Worm (Caenorhabditis elegans): Measurements from ENCODE around the gene K09F5.1.

Gene K09F5.1

DNA sequence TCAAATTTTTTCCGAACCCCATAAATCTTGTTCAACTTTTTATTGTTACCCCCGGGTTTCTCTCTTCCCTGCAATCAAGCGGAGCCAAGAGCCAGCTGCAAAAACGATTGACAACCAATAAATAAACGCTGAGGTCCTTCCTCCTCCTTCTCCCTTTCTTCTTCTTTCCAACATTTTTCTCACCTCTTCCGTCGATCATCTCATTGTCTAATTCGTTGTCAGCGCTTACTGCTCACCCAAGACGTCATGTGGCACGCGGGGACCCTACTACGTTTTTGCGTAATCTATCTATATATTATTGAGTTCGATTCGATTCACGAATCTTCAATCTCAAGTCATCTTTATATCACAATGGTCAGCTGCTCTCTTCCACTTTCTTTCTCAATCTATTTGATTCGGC lies 24.0 kb upstream of the K09F5.1 start (continued):
- TF ChIP-seq lin-14 (GFP tag; optimal IDR thresholded peaks at IDR 0.05) (peak; percentile 78), snu-23 (GFP tag; optimal IDR thresholded peaks at IDR 0.05) (peak; percentile 32), sptf-1 (tag; optimal IDR thresholded peaks at IDR 0.05) (no peak), mdl-1 (tag; optimal IDR thresholded peaks at IDR 0.05) (peak in 1 of 2 experiments; percentile 25), aha-1 (tag; optimal IDR thresholded peaks at IDR 0.05) (no peak), vab-15 (tag; optimal IDR thresholded peaks at IDR 0.05) (no peak), nhr-19 (GFP tag; conservative IDR thresholded peaks at IDR 0.05) (peak; percentile 52), nhr-71 (tag; optimal IDR thresholded peaks at IDR 0.05) (peak; percentile 78), lin-15B (tag; optimal IDR thresholded peaks at IDR 0.05) (no peak)

DNA sequence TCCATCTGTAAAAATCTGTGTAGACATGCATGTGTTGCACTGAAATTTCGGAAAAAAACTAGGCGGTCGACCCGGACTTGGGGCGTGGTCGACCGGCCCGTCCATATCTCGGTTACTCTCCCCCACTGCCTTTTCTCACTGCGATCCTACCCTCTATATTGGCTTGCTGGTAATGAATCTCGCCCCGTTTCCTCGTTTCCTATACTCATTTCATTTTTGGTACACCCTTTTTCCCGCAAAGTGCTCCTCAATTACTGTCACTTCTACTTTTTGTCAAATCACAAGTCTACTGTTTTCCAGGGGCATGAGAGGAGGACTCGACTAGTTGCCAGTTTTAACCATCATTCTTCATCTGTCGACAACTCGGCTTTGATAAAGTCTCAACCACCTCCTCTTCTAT lies 20.5 kb upstream of the K09F5.1 start, which contains the start of gene K09F5.6:
K09F5.6 (plus strand) TSS at position 301 of the 400 bp plus-strand sequence.
- TF ChIP-seq fkh-4 (tag; optimal IDR thresholded peaks at IDR 0.05; ENCODE audit: borderline replicate concordance) (no peak), unc-86 (tag; optimal IDR thresholded peaks at IDR 0.05) (no peak), mdl-1 (tag; optimal IDR thresholded peaks at IDR 0.05) (no peak), pag-3 (tag; optimal IDR thresholded peaks at IDR 0.05; ENCODE audit: borderline replicate concordance, insufficient read depth) (no peak), lin-15B (tag; optimal IDR thresholded peaks at IDR 0.05) (no peak), nhr-71 (tag; optimal IDR thresholded peaks at IDR 0.05) (no peak)

ce11 chrX:7720565-7720964 lies 18.9 kb upstream of the K09F5.1 start:
- peak; percentile 77 for TF ChIP-seq dsc-1 (tag; optimal IDR thresholded peaks at IDR 0.05)
- no peak for TF ChIP-seq nhr-85 (tag)

ce11 chrX:7724099-7724498 lies 15.4 kb upstream of the K09F5.1 start:
- TF ChIP-seq unc-30 (tag; optimal IDR thresholded peaks at IDR 0.05), result no peak

DNA sequence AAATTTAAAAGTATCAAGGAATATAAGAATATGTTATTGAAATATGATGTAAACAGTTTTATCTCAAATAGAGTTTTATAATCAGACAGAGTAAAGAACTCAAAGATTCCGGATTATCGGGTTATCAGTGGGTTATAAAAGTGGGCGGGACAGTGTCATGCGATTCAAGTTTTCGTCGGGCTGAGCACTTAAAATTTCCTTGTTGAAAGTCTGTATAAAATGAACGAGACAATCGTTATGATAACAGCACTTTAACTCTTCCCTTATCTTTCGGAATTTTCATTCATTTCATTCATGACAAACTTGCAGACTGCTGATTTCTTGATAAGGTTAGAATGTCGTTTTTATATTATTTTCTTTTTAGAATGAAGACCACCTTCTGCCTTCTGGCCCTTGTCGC lies 13.8 kb upstream of the K09F5.1 start, which contains the start of gene spp-14:
spp-14 (plus strand) TSS at position 365 of the 400 bp plus-strand sequence.
- peak; percentile 1 for TF ChIP-seq nhr-90 (tag; optimal IDR thresholded peaks at IDR 0.05; ENCODE audit: poor library complexity)
- no peak for TF ChIP-seq F16B12.6 (tag; optimal IDR thresholded peaks at IDR 0.05)
- TF ChIP-seq nhr-20 (tag; optimal IDR thresholded peaks at IDR 0.05), result peak; percentile 48
- TF ChIP-seq elt-2 (tag; optimal IDR thresholded peaks at IDR 0.05), result peak; percentile 99
- no peak for TF ChIP-seq unc-98 (GFP tag; IDR thresholded peaks at IDR 0.05)
- no peak for TF ChIP-seq ceh-88 (GFP tag; IDR thresholded peaks at IDR 0.05)
- no peak for TF ChIP-seq skn-1 (tag; optimal IDR thresholded peaks at IDR 0.05)
- TF ChIP-seq lin-35 (GFP tag; optimal IDR thresholded peaks at IDR 0.05), result peak in 1 of 2 experiments; percentile 41
- TF ChIP-seq jun-1 (tag; optimal IDR thresholded peaks at IDR 0.05), result peak; percentile 30
- peak; percentile 63 for TF ChIP-seq tlp-1 (tag; optimal IDR thresholded peaks at IDR 0.05)
- peak; percentile 22 for TF ChIP-seq lin-14 (GFP tag; optimal IDR thresholded peaks at IDR 0.05)
- no peak for TF ChIP-seq mdl-1 (tag; optimal IDR thresholded peaks at IDR 0.05)
- TF ChIP-seq grh-1 (GFP tag; IDR thresholded peaks at IDR 0.05), result no peak
- TF ChIP-seq hlh-17 (GFP tag; optimal IDR thresholded peaks at IDR 0.05; ENCODE audit: borderline replicate concordance), result no peak
- TF ChIP-seq nhr-19 (GFP tag; conservative IDR thresholded peaks at IDR 0.05), result peak; percentile 29
- TF ChIP-seq nhr-71 (tag; optimal IDR thresholded peaks at IDR 0.05), result peak; percentile 49
- TF ChIP-seq lin-13 (GFP tag; optimal IDR thresholded peaks at IDR 0.05), result no peak
- peak; percentile 19 for TF ChIP-seq lir-3 (tag; optimal IDR thresholded peaks at IDR 0.05; ENCODE audit: poor library complexity)
- TF ChIP-seq zag-1 (tag; optimal IDR thresholded peaks at IDR 0.05), result no peak
- no peak for TF ChIP-seq sup-37 (GFP tag; optimal IDR thresholded peaks at IDR 0.05)

DNA sequence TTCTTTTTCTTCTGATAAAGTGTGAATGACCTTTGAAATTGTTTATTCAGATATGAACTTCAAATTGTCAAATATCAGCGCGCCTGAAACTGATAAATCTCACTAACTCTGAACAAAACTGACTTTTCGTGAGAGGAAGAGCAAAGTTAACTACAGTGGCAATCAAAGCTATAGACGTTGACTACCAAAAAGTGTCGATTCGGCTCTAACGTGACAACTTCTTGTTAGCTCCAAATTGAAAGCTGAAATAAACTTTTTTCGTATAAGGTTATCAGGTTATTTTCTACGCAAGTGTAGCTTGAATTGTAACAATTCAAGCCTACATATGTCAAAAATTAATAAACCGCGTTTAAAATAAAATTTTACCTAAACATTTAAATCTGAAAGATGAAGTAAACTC lies 13.1 kb upstream of the K09F5.1 start:
- peak; percentile 12 for TF ChIP-seq nhr-90 (tag; optimal IDR thresholded peaks at IDR 0.05; ENCODE audit: poor library complexity)
- TF ChIP-seq ceh-90 (tag; optimal IDR thresholded peaks at IDR 0.05), result no peak
- TF ChIP-seq efl-1 (optimal IDR thresholded peaks at IDR 0.05), result no peak
- TF ChIP-seq efl-1 (GFP tag; optimal IDR thresholded peaks at IDR 0.05 in 1 of 2), result peak in 1 of 2 experiments; percentile 90
- TF ChIP-seq ceh-63 (GFP tag; optimal IDR thresholded peaks at IDR 0.05), result no peak
- no peak for TF ChIP-seq nhr-11 (tag; optimal IDR thresholded peaks at IDR 0.05)
- TF ChIP-seq unc-62 (GFP tag; optimal IDR thresholded peaks at IDR 0.05), result no peak
- TF ChIP-seq tbx-2 (tag; optimal IDR thresholded peaks at IDR 0.05), result no peak
